Fruit fly (Drosophila melanogaster): Measurements from ENCODE around the gene CG6282.

CG6282 gene

DNA sequence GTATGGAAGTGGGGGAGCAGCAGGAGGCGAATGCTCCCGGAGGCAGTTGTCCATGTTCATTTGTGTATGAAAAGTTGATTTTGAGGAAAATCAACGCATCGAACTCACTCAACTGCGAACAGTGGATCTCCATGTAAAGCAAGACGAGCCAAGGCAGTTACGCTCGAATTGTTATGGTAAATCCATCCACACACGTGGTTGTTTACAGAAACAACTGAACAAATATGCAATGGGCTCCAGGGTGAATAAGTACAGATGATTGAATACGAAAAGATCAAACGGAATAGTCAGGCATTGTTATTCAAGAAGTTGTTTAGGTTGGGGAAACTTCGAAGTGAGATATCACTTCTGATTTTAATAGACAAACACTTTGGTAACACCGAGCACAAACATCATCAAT is 20.4 kb upstream of the CG6282 start (continued):
- TF ChIP-seq HLH3B (GFP tag; IDR thresholded peaks at IDR 0.05), result peak; percentile 44; the same call in 1 of the 2 replicates
- TF ChIP-seq CG13624 (GFP tag; optimal IDR thresholded peaks at IDR 0.05), result peak; percentile 30
- no peak for TF ChIP-seq ac (GFP tag; optimal IDR thresholded peaks at IDR 0.05)
- no peak; the same call in 2 of the 3 replicates for TF ChIP-seq dysf (GFP tag; IDR thresholded peaks at IDR 0.05)
- no peak for TF ChIP-seq ase (GFP tag; IDR thresholded peaks at IDR 0.05)
- TF ChIP-seq Dip3 (GFP tag; optimal IDR thresholded peaks at IDR 0.05), result no peak
- TF ChIP-seq Dfd (GFP tag; optimal IDR thresholded peaks at IDR 0.05), result no peak
- TF ChIP-seq row (GFP tag; IDR thresholded peaks at IDR 0.05), result no peak
- TF ChIP-seq ranshi (GFP tag; IDR thresholded peaks at IDR 0.05), result no peak; the same call in 1 of the 2 replicates
- TF ChIP-seq odd (GFP tag; optimal IDR thresholded peaks at IDR 0.05), result peak; percentile 15
- peak; percentile 60 for TF ChIP-seq mirr (GFP tag; optimal IDR thresholded peaks at IDR 0.05)
- TF ChIP-seq Blimp-1 (GFP tag; optimal IDR thresholded peaks at IDR 0.05), result peak; percentile 31
- peak; percentile 41 for TF ChIP-seq BtbVII (GFP tag; optimal IDR thresholded peaks at IDR 0.05)
- no peak for TF ChIP-seq CG10654 (GFP tag; optimal IDR thresholded peaks at IDR 0.05)
- TF ChIP-seq Med (GFP tag), result peak; percentile 80
- no peak for TF ChIP-seq CG6689 (GFP tag; IDR thresholded peaks at IDR 0.05)
- peak; percentile 23 for TF ChIP-seq CG4328 (GFP tag; optimal IDR thresholded peaks at IDR 0.05)
- TF ChIP-seq kah (GFP tag; optimal IDR thresholded peaks at IDR 0.05), result peak; percentile 13
- TF ChIP-seq CG3281 (GFP tag; optimal IDR thresholded peaks at IDR 0.05), result peak; percentile 59
- peak; percentile 27 for TF ChIP-seq CG12299 (tag; optimal IDR thresholded peaks at IDR 0.05)
- TF ChIP-seq ci (GFP tag; IDR thresholded peaks at IDR 0.05), result no peak; the same call in 2 of the 3 replicates
- TF ChIP-seq nmo (GFP tag; optimal IDR thresholded peaks at IDR 0.05), result no peak
- peak; percentile 45; the same call in 1 of the 2 replicates for TF ChIP-seq vvl (GFP tag; IDR thresholded peaks at IDR 0.05)
- TF ChIP-seq CG30431 (GFP tag; optimal IDR thresholded peaks at IDR 0.05), result no peak
- TF ChIP-seq CG17361 (GFP tag; IDR thresholded peaks at IDR 0.05), result no peak
- no peak for TF ChIP-seq CG14860 (GFP tag; IDR thresholded peaks at IDR 0.05; ENCODE audit: partially characterized antibody)
- TF ChIP-seq CG11093 (GFP tag; IDR thresholded peaks at IDR 0.05), result no peak
- TF ChIP-seq CG17912 (GFP tag; optimal IDR thresholded peaks at IDR 0.05), result no peak
- TF ChIP-seq seq (GFP tag; IDR thresholded peaks at IDR 0.05), result peak; percentile 67
- no peak for TF ChIP-seq CG7271 (tag; optimal IDR thresholded peaks at IDR 0.05)
- no peak for TF ChIP-seq nau (GFP tag; optimal IDR thresholded peaks at IDR 0.05)
- no peak for TF ChIP-seq trem (tag; optimal IDR thresholded peaks at IDR 0.05)
- peak; percentile 7 for TF ChIP-seq Camta (GFP tag; optimal IDR thresholded peaks at IDR 0.05)
- no peak for TF ChIP-seq chinmo (GFP tag; IDR thresholded peaks at IDR 0.05; ENCODE audit: partially characterized antibody)
- no peak for TF ChIP-seq CG7357 (GFP tag; IDR thresholded peaks at IDR 0.05)
- peak; percentile 25; the same call in 1 of the 2 replicates for TF ChIP-seq wdn (GFP tag; IDR thresholded peaks at IDR 0.05)
- TF ChIP-seq repo (GFP tag; optimal IDR thresholded peaks at IDR 0.05), result no peak
- TF ChIP-seq CG3847 (GFP tag; IDR thresholded peaks at IDR 0.05), result no peak
- TF ChIP-seq Poxn (GFP tag; IDR thresholded peaks at IDR 0.05), result no peak
- no peak for TF ChIP-seq croc (GFP tag; conservative IDR thresholded peaks at IDR 0.05)
- TF ChIP-seq Oaz (GFP tag; IDR thresholded peaks at IDR 0.05), result no peak
- no peak for TF ChIP-seq Trl (optimal IDR thresholded peaks at IDR 0.05)
- TF ChIP-seq Trl (GFP tag; optimal IDR thresholded peaks at IDR 0.05), result peak; percentile 53
- TF ChIP-seq CG31388 (GFP tag; optimal IDR thresholded peaks at IDR 0.05), result no peak
- TF ChIP-seq Dek (tag; optimal IDR thresholded peaks at IDR 0.05), result peak; percentile 34
- TF ChIP-seq CkIIα-i1 (GFP tag; IDR thresholded peaks at IDR 0.05), result peak; percentile 22; the same call in 1 of the 2 replicates
- TF ChIP-seq CG6175 (GFP tag; IDR thresholded peaks at IDR 0.05), result no peak
- no peak for TF ChIP-seq CG8388 (GFP tag; optimal IDR thresholded peaks at IDR 0.05)
- TF ChIP-seq TFAM (GFP tag; optimal IDR thresholded peaks at IDR 0.05), result no peak
- TF ChIP-seq mld (GFP tag; IDR thresholded peaks at IDR 0.05; ENCODE audit: partially characterized antibody), result no peak
- TF ChIP-seq CG12744 (GFP tag; optimal IDR thresholded peaks at IDR 0.05), result no peak
- TF ChIP-seq CG11456 (GFP tag; IDR thresholded peaks at IDR 0.05), result 0 out of 3 replicates have a peak, but pooled peaks have one; percentile 41

All from whole organism, embryonic.